Worm (Caenorhabditis elegans): Measurements from ENCODE around the gene cest-6.

ce11 chrIV:6928417-6928816 is at the start of gene cest-6:
- TF ChIP-seq him-1 (tag; optimal IDR thresholded peaks at IDR 0.05) (no peak), W03F9.2 (tag; optimal IDR thresholded peaks at IDR 0.05) (no peak)
